Worm (Caenorhabditis elegans) whole organism, midembryonic: ENCODE measurements around the gene cest-17.

ENCODE experiments used
- T22C8.4 ChIP-seq: fragments of 200-800 bp; sonication (Bioruptor generic); IDR thresholded peaks from 2 replicates; pipeline ENCODE4 v1.3.6; 2022; ENCODE audit warnings: missing genetic modification characterization, missing compliant biosample characterization
- cog-1 ChIP-seq: sonication (generic microtip); optimal IDR thresholded peaks from 2 replicates; lab custom pipeline; 2016; ENCODE audit warnings: missing genetic modification characterization, missing compliant biosample characterization
- flt-1 ChIP-seq: fragments of 200-800 bp; sonication (Bioruptor generic); IDR thresholded peaks from 2 replicates; pipeline ENCODE4 v1.3.6; 2022; ENCODE audit warnings: missing genetic modification characterization, missing compliant biosample characterization
- klf-2 ChIP-seq: fragments of 200-800 bp; sonication (Bioruptor generic); conservative IDR thresholded peaks from 2 replicates; pipeline ENCODE4 v1.3.6; 2022; ENCODE audit warnings: missing genetic modification reagents, missing genetic modification characterization, missing compliant biosample characterization
- med-1 ChIP-seq: sonication (generic microtip); optimal IDR thresholded peaks from 2 replicates; lab custom pipeline; 2017; ENCODE audit warnings: missing genetic modification characterization, mild to moderate bottlenecking, missing compliant biosample characterization, antibody characterized with exemption, missing genetic modification reagents; ENCODE audit not compliant: insufficient read depth
- ref-1 ChIP-seq: fragments of 200-800 bp; sonication (Bioruptor generic); conservative IDR thresholded peaks from 2 replicates; pipeline ENCODE4 v1.3.6; 2022; ENCODE audit warnings: missing genetic modification reagents, missing genetic modification characterization, missing compliant biosample characterization
- tab-1 ChIP-seq: fragments of 200-800 bp; sonication (Bioruptor generic); IDR thresholded peaks from 2 replicates; pipeline ENCODE4 v1.3.6; 2022; ENCODE audit warnings: missing genetic modification characterization, missing compliant biosample characterization
- ztf-23 ChIP-seq: fragments of 200-800 bp; sonication (Bioruptor generic); IDR thresholded peaks from 2 replicates; pipeline ENCODE4 v1.3.6; 2022; ENCODE audit warnings: missing genetic modification reagents, missing genetic modification characterization, missing compliant biosample characterization
- ztf-29 ChIP-seq: fragments of 200-800 bp; sonication (Bioruptor generic); IDR thresholded peaks from 2 replicates; pipeline ENCODE4 v1.3.6; 2022; ENCODE audit warnings: missing genetic modification reagents, missing genetic modification characterization, missing compliant biosample characterization

Gene cest-17

ce11 chrV:8235331-8235730 lies 32.2 kb downstream of the cest-17 start:
- no peak for TF ChIP-seq cog-1
- peak; percentile 47 for TF ChIP-seq ref-1 (GFP tag; lab: Robert Waterston, UW)
- TF ChIP-seq flt-1 (GFP tag; lab: Robert Waterston, UW) = 0 out of 2 replicates have a peak, but pooled peaks have one; percentile 68
- 0 out of 2 replicates have a peak, but pooled peaks have one; percentile 40 for TF ChIP-seq T22C8.4
- TF ChIP-seq klf-2 = no peak
- TF ChIP-seq med-1 (GFP tag; lab: Kevin White, UChicago) = no peak
- TF ChIP-seq tab-1 (GFP tag; lab: Robert Waterston, UW) = no peak; the same call in 1 of the 2 replicates
- TF ChIP-seq ztf-23 (GFP tag; lab: Robert Waterston, UW) = 0 out of 2 replicates have a peak, but pooled peaks have one; percentile 45
- TF ChIP-seq ztf-29 (GFP tag; lab: Robert Waterston, UW) = peak; percentile 59; the same call in 1 of the 2 replicates

ce11 chrV:8238290-8238689 lies 35.2 kb downstream of the cest-17 start, which contains the start of gene rol-3:
rol-3 (minus strand) TSS chrV:8238409.
- TF ChIP-seq flt-1 (GFP tag; lab: Robert Waterston, UW) (no peak), ztf-23 (GFP tag; lab: Robert Waterston, UW) (no peak), med-1 (GFP tag; lab: Kevin White, UChicago) (no peak), ztf-29 (GFP tag; lab: Robert Waterston, UW) (no peak), klf-2 (no peak), ref-1 (GFP tag; lab: Robert Waterston, UW) (no peak), tab-1 (GFP tag; lab: Robert Waterston, UW) (no peak), T22C8.4 (no peak), cog-1 (no peak)

ce11 chrV:8239928-8240327 lies 36.8 kb downstream of the cest-17 start, which contains the start of gene C16D9.3:
C16D9.3 (minus strand) TSS chrV:8240028.
- no peak for TF ChIP-seq med-1 (GFP tag; lab: Kevin White, UChicago)
- TF ChIP-seq ztf-23 (GFP tag; lab: Robert Waterston, UW) = no peak
- no peak for TF ChIP-seq klf-2
- no peak for TF ChIP-seq tab-1 (GFP tag; lab: Robert Waterston, UW)
- no peak for TF ChIP-seq ztf-29 (GFP tag; lab: Robert Waterston, UW)
- TF ChIP-seq ref-1 (GFP tag; lab: Robert Waterston, UW) = no peak
- TF ChIP-seq T22C8.4 = no peak
- no peak for TF ChIP-seq cog-1
- TF ChIP-seq flt-1 (GFP tag; lab: Robert Waterston, UW) = no peak

- TF ChIP-seq ref-1 (GFP tag; lab: Robert Waterston, UW) = no peak
- TF ChIP-seq flt-1 (GFP tag; lab: Robert Waterston, UW) = no peak
- no peak for TF ChIP-seq tab-1 (GFP tag; lab: Robert Waterston, UW)
- TF ChIP-seq cog-1 = no peak
- TF ChIP-seq ztf-29 (GFP tag; lab: Robert Waterston, UW) = no peak
- no peak for TF ChIP-seq klf-2
- TF ChIP-seq med-1 (GFP tag; lab: Kevin White, UChicago) = no peak
- TF ChIP-seq ztf-23 (GFP tag; lab: Robert Waterston, UW) = no peak
- no peak for TF ChIP-seq T22C8.4
Observed at ce11 chrV:8242798-8243197, 39.7 kb downstream of the cest-17 start, which contains the start of gene C16D9.4. C16D9.4 (minus strand) TSS chrV:8242898.

- no peak for TF ChIP-seq flt-1 (GFP tag; lab: Robert Waterston, UW)
- no peak for TF ChIP-seq tab-1 (GFP tag; lab: Robert Waterston, UW)
- no peak for TF ChIP-seq T22C8.4
- TF ChIP-seq ztf-29 (GFP tag; lab: Robert Waterston, UW) = no peak
- no peak for TF ChIP-seq med-1 (GFP tag; lab: Kevin White, UChicago)
- TF ChIP-seq cog-1 = no peak
- TF ChIP-seq ref-1 (GFP tag; lab: Robert Waterston, UW) = no peak
- no peak for TF ChIP-seq ztf-23 (GFP tag; lab: Robert Waterston, UW)
- TF ChIP-seq klf-2 = no peak
Observed at ce11 chrV:8243201-8243600, 40.1 kb downstream of the cest-17 start.

- TF ChIP-seq cog-1 (no peak), med-1 (GFP tag; lab: Kevin White, UChicago) (no peak), T22C8.4 (no peak), flt-1 (GFP tag; lab: Robert Waterston, UW) (no peak), ztf-23 (GFP tag; lab: Robert Waterston, UW) (no peak), tab-1 (GFP tag; lab: Robert Waterston, UW) (no peak), ref-1 (GFP tag; lab: Robert Waterston, UW) (no peak), klf-2 (no peak), ztf-29 (GFP tag; lab: Robert Waterston, UW) (no peak)
Observed at ce11 chrV:8245457-8245856, 42.3 kb downstream of the cest-17 start, which contains the start of gene C16D9.5. C16D9.5 (minus strand) TSS chrV:8245557.

ce11 chrV:8247311-8248105 lies 44.4 kb downstream of the cest-17 start:
- TF ChIP-seq klf-2 (no peak), flt-1 (GFP tag; lab: Robert Waterston, UW) (0 out of 2 replicates have a peak, but pooled peaks have one; percentile 36)

- TF ChIP-seq flt-1 (GFP tag; lab: Robert Waterston, UW) (no peak), ztf-23 (GFP tag; lab: Robert Waterston, UW) (no peak)
Observed at ce11 chrV:8250208-8250607, 47.1 kb downstream of the cest-17 start, which contains the start of gene C16D9.6. C16D9.6 (minus strand) TSS chrV:8250308.

- no peak for TF ChIP-seq ztf-29 (GFP tag; lab: Robert Waterston, UW)
- no peak for TF ChIP-seq med-1 (GFP tag; lab: Kevin White, UChicago)
- no peak for TF ChIP-seq klf-2
- TF ChIP-seq T22C8.4 = no peak
Observed at ce11 chrV:8251075-8251474, 47.9 kb downstream of the cest-17 start.

- no peak for TF ChIP-seq flt-1 (GFP tag; lab: Robert Waterston, UW)
- no peak for TF ChIP-seq cog-1
- TF ChIP-seq klf-2 = no peak
- no peak for TF ChIP-seq tab-1 (GFP tag; lab: Robert Waterston, UW)
- no peak for TF ChIP-seq ztf-29 (GFP tag; lab: Robert Waterston, UW)
- no peak for TF ChIP-seq ztf-23 (GFP tag; lab: Robert Waterston, UW)
- TF ChIP-seq med-1 (GFP tag; lab: Kevin White, UChicago) = no peak
- no peak for TF ChIP-seq T22C8.4
- no peak for TF ChIP-seq ref-1 (GFP tag; lab: Robert Waterston, UW)
Observed at ce11 chrV:8252532-8252931, 49.4 kb downstream of the cest-17 start.
